Worm (Caenorhabditis elegans) whole organism, mixed stage, embryonic: ENCODE results near the gene cox-10.

Experiments
- blmp-1 ChIP-seq: fragments of 150-350 bp; optimal IDR thresholded peaks from 2 replicates; lab custom pipeline; 2014; ENCODE audit warnings: missing biosample characterization, missing genetic modification characterization
- ceh-83 ChIP-seq: fragments of 200-800 bp; sonication (Bioruptor generic); optimal IDR thresholded peaks from 2 replicates; lab custom pipeline; 2018; ENCODE audit warnings: mild to moderate bottlenecking, missing genetic modification characterization, missing compliant biosample characterization
- drap-1 ChIP-seq: fragments of 200-800 bp; sonication (Bioruptor generic); optimal IDR thresholded peaks from 3 replicates; lab custom pipeline; 2018; ENCODE audit warnings: mild to moderate bottlenecking, missing genetic modification characterization, missing compliant biosample characterization
- elt-1 ChIP-seq: sonication (generic microtip); optimal IDR thresholded peaks from 2 replicates; lab custom pipeline; 2017; ENCODE audit warnings: missing genetic modification characterization, mild to moderate bottlenecking, missing compliant biosample characterization, antibody characterized with exemption, moderate library complexity, borderline replicate concordance; ENCODE audit not compliant: insufficient read depth
- lin-13 ChIP-seq: fragments of 150-350 bp; optimal IDR thresholded peaks from 2 replicates; lab custom pipeline; 2014; ENCODE audit warnings: missing biosample characterization, missing genetic modification characterization
- lsy-2 ChIP-seq: fragments of 150-350 bp; optimal IDR thresholded peaks from 2 replicates; lab custom pipeline; 2014; ENCODE audit warnings: missing biosample characterization, missing genetic modification characterization
- nhr-76 ChIP-seq: sonication (generic microtip); optimal IDR thresholded peaks from 2 replicates; lab custom pipeline; 2017; ENCODE audit warnings: missing biosample characterization, missing genetic modification characterization
- pha-4 ChIP-seq: fragments of 150-350 bp; optimal IDR thresholded peaks from 2 replicates; lab custom pipeline; 2018; ENCODE audit warnings: missing biosample characterization, missing genetic modification reagents, missing genetic modification characterization
- snpc-4 ChIP-seq: fragments of 150-350 bp; optimal IDR thresholded peaks from 2 replicates; lab custom pipeline; 2014; ENCODE audit warnings: missing biosample characterization, missing genetic modification characterization
- unc-39 ChIP-seq: fragments of 150-350 bp; optimal IDR thresholded peaks from 2 replicates; lab custom pipeline; 2014; ENCODE audit warnings: missing biosample characterization, missing genetic modification characterization
- unc-62 ChIP-seq: fragments of 150-350 bp; optimal IDR thresholded peaks from 2 replicates; lab custom pipeline; 2014; ENCODE audit warnings: missing biosample characterization, missing genetic modification reagents, missing genetic modification characterization
- ztf-11 ChIP-seq: fragments of 150-350 bp; optimal IDR thresholded peaks from 2 replicates; lab custom pipeline; 2014; ENCODE audit warnings: missing biosample characterization, missing genetic modification characterization

- TF ChIP-seq pha-4 (tag; lab: Kevin White, UChicago), result no peak
- no peak for TF ChIP-seq snpc-4 (tag; lab: Kevin White, UChicago)
- TF ChIP-seq elt-1 (tag; lab: Kevin White, UChicago), result no peak
- TF ChIP-seq nhr-76 (tag; lab: Kevin White, UChicago), result no peak
- no peak for TF ChIP-seq ceh-83 (GFP tag; lab: Kevin White, UChicago)
- TF ChIP-seq drap-1 (GFP tag; lab: Kevin White, UChicago), result no peak
- no peak for TF ChIP-seq lsy-2 (tag; lab: Kevin White, UChicago)
- no peak for TF ChIP-seq blmp-1
- TF ChIP-seq unc-62, result no peak
- no peak for TF ChIP-seq unc-39
- no peak for TF ChIP-seq lin-13 (tag; lab: Kevin White, UChicago)
- TF ChIP-seq ztf-11 (tag; lab: Kevin White, UChicago), result no peak
Measured at ce11 chrII:12634749-12635318, 44.9 kb upstream of the cox-10 start, which contains the start of gene Y38E10A.17.
